Fruit fly (Drosophila melanogaster): ENCODE data around the gene ALiX.

The ALiX gene

dm6 chr3R:27685539-27686012 lies 14.3 kb downstream of the ALiX start, which contains the start of gene CG12880 (continued):
- no peak for TF ChIP-seq fkh (GFP tag; optimal IDR thresholded peaks at IDR 0.05)
- peak; percentile 26 for TF ChIP-seq CG3032 (tag; optimal IDR thresholded peaks at IDR 0.05)
- TF ChIP-seq fd59A (GFP tag; optimal IDR thresholded peaks at IDR 0.05): peak; percentile 30
- no peak for TF ChIP-seq CG8319 (GFP tag; optimal IDR thresholded peaks at IDR 0.05)
- no peak for TF ChIP-seq Blimp-1 (GFP tag; optimal IDR thresholded peaks at IDR 0.05)
- TF ChIP-seq acj6 (GFP tag; optimal IDR thresholded peaks at IDR 0.05): peak; percentile 40
- TF ChIP-seq CG10631 (GFP tag; optimal IDR thresholded peaks at IDR 0.05): no peak
- TF ChIP-seq CG11294 (GFP tag; IDR thresholded peaks at IDR 0.05): no peak
- TF ChIP-seq achi (GFP tag; optimal IDR thresholded peaks at IDR 0.05): peak; percentile 15
- TF ChIP-seq CG8119 (GFP tag; IDR thresholded peaks at IDR 0.05): no peak
- TF ChIP-seq CG6808 (GFP tag; optimal IDR thresholded peaks at IDR 0.05): peak; percentile 61
- no peak for TF ChIP-seq net (GFP tag; optimal IDR thresholded peaks at IDR 0.05)
- peak; percentile 30 for TF ChIP-seq Hr39 (GFP tag; optimal IDR thresholded peaks at IDR 0.05)
- TF ChIP-seq CG4318 (GFP tag; optimal IDR thresholded peaks at IDR 0.05): no peak
- no peak for TF ChIP-seq Lpt (GFP tag; optimal IDR thresholded peaks at IDR 0.05)
- no peak for TF ChIP-seq Ets21C (GFP tag; optimal IDR thresholded peaks at IDR 0.05)
- peak; percentile 17 for TF ChIP-seq CG31627 (GFP tag; optimal IDR thresholded peaks at IDR 0.05)
- 0 out of 3 replicates have a peak, but pooled peaks have one; percentile 10 for TF ChIP-seq CG6163 (GFP tag; IDR thresholded peaks at IDR 0.05)
- no peak for TF ChIP-seq CG11902 (GFP tag; optimal IDR thresholded peaks at IDR 0.05)
- TF ChIP-seq fd85E (GFP tag; optimal IDR thresholded peaks at IDR 0.05): no peak
- TF ChIP-seq CG16779 (tag; optimal IDR thresholded peaks at IDR 0.05): peak; percentile 13
- peak; percentile 23 for TF ChIP-seq Ets96B (tag; optimal IDR thresholded peaks at IDR 0.05)
- TF ChIP-seq svp (GFP tag): peak; percentile 72

dm6 chr3R:27685074-27685473 lies 14.8 kb downstream of the ALiX start:
- TF ChIP-seq Smox (GFP tag; optimal IDR thresholded peaks at IDR 0.05): no peak
- TF ChIP-seq dsx (GFP tag; optimal IDR thresholded peaks at IDR 0.05; ENCODE audit: poor library complexity, severe bottlenecking): peak; percentile 89
- no peak for TF ChIP-seq CG4318 (GFP tag; optimal IDR thresholded peaks at IDR 0.05)
- TF ChIP-seq CG32006 (GFP tag; optimal IDR thresholded peaks at IDR 0.05): no peak
- no peak for TF ChIP-seq CG6276 (GFP tag; optimal IDR thresholded peaks at IDR 0.05)
- no peak for TF ChIP-seq CG8632 (GFP tag; optimal IDR thresholded peaks at IDR 0.05)
- TF ChIP-seq Eip78C (GFP tag): no peak
- no peak for TF ChIP-seq CG6163 (GFP tag; IDR thresholded peaks at IDR 0.05)
- TF ChIP-seq ss (GFP tag; optimal IDR thresholded peaks at IDR 0.05): peak in 1 of 2 experiments; percentile 64
- TF ChIP-seq CG6854 (GFP tag; optimal IDR thresholded peaks at IDR 0.05): no peak
- TF ChIP-seq Eip75B (GFP tag; optimal IDR thresholded peaks at IDR 0.05): no peak
- TF ChIP-seq CG1621 (tag; optimal IDR thresholded peaks at IDR 0.05): peak; percentile 3
- no peak for TF ChIP-seq Eip93F (GFP tag; optimal IDR thresholded peaks at IDR 0.05)
- no peak for TF ChIP-seq CG8119 (GFP tag; IDR thresholded peaks at IDR 0.05)

dm6 chr3R:27681799-27682198 lies 18.1 kb downstream of the ALiX start, which contains the start of gene Sce:
Gene Sce (minus strand): TSS chr3R:27682029.
- no peak for TF ChIP-seq CG6163 (GFP tag; IDR thresholded peaks at IDR 0.05)
- no peak for TF ChIP-seq CG3919 (GFP tag; optimal IDR thresholded peaks at IDR 0.05)

- TF ChIP-seq ss (GFP tag; optimal IDR thresholded peaks at IDR 0.05): no peak
- peak; percentile 89 for TF ChIP-seq svp (GFP tag)
- TF ChIP-seq Eip93F (GFP tag; optimal IDR thresholded peaks at IDR 0.05): no peak
- TF ChIP-seq CG6854 (GFP tag; optimal IDR thresholded peaks at IDR 0.05): no peak
- no peak for TF ChIP-seq CG9139 (GFP tag; optimal IDR thresholded peaks at IDR 0.05)
- TF ChIP-seq CG3032 (tag; optimal IDR thresholded peaks at IDR 0.05): no peak
- TF ChIP-seq Eip78C (GFP tag): peak; percentile 47
Measured at dm6 chr3R:27679667-27680066, 20.2 kb downstream of the ALiX start.

All from whole organism, prepupa.